Worm (Caenorhabditis elegans) whole organism, dauer: Measurements from ENCODE around the gene Y52E8A.6.

Experiments used
- unc-62 ChIP-seq: sonication (generic microtip); optimal IDR thresholded peaks from 2 replicates; lab custom pipeline; 2017; ENCODE audit warnings: missing biosample characterization, missing genetic modification reagents, missing genetic modification characterization

Gene Y52E8A.6

DNA sequence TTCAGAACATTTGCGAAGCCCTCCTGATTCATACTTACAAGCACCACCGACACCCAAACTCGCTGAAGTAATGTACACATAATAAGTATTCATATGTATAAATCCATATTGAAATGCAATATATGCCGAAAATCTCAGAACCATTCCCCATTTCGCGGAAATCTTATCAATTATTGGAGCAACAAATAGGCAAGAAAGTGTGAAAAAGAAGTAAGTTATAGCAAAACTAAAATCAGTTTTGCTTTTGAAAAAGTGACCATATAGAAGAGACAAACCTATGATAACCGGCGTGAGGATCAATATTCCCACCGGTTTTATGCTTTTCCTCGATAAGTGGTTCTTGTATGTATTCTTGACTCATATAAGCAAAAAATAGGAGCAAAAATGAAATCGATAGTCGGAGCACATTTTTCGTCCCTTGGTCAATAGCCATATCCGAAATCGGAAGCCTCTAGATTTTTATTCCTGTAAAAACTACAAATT lies at the start of gene Y52E8A.6:
Gene Y52E8A.6 (minus strand): TSS at position 433 of the 483 bp plus-strand sequence.
- no peak for TF ChIP-seq unc-62 (GFP tag; lab: Kevin White, UChicago)

DNA sequence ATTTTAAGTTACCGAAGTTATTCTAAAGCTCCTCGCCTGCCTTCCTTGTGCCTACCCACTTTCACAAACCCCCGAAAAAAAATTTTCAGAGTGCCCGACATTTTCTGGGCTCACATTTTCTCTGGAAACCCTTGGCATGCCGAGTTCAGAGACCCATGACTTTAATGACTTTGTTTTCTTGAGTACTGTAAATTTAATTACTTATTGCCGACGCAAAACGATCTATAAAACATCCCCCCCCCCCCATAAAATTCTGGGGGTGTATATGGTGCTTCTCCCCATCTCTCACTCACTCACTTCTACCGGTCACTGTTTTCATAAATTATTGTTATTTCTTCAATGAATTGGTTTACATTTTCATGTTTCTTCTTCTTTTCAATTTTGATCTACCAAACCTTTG lies 48.2 kb upstream of the Y52E8A.6 start, which contains the start of gene try-9:
Gene try-9 (plus strand): TSS at position 301 of the 400 bp plus-strand sequence.
- TF ChIP-seq unc-62 (GFP tag; lab: Kevin White, UChicago), result no peak

DNA sequence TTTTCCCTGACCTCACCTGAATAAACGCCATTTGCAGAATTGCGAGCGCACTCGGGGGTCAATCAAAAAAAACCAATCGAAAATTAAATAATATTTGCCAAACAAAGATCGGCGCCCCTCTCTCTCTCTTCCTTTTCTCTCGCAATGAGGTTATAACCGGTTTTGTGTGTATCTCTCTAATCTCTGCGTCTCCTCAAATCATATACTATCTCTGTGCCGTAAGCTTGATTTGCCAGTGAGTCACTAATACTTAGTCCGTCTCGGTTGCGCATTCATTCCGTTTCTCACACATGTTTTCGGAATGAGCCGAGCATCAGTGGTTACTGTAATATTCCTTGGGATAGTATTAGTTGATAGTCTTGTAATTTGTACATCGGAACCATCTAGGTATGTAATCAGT lies 42.3 kb upstream of the Y52E8A.6 start:
- no peak for TF ChIP-seq unc-62 (GFP tag; lab: Kevin White, UChicago)

DNA sequence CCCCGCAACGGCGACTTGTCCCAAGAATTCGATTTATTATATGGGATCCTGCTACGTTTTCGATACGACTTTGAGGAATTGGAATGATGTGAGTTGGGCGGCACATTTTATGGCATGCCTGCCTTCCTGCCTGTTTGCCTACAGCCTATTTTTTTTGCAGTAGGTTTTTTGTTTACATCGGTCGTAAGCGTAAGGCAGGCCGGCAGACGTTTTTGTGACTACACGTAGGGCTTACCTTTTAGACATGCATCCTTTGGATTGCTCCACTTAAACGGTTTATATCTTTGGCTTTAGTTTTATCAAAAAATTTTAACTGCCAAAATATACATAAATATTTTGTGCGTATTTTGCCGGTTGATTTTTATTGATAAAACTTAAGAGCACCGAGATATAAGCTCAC lies 39.5 kb upstream of the Y52E8A.6 start:
- no peak for TF ChIP-seq unc-62 (GFP tag; lab: Kevin White, UChicago)

DNA sequence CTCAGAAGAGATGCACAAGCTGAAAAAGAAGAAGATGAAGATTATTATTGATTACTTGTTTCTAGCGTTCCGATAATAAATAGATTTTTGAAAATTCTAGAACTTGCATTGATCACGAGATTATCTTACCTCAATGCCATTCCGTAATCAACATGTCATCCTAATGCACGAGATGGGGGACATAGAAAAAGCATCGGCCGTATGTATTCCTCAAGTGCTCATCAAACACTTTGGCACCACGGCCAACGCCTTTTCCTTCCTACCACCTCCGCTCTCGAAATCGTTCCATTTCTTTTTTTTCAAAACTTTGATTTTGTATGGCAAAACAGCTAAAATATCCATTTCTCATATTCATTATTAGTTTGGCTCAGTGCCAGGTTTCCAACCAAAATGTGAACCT lies 39.0 kb upstream of the Y52E8A.6 start, which contains the start of gene lat-2:
Gene lat-2 (plus strand): TSS at position 301 of the 400 bp plus-strand sequence.
- TF ChIP-seq unc-62 (GFP tag; lab: Kevin White, UChicago), result no peak

DNA sequence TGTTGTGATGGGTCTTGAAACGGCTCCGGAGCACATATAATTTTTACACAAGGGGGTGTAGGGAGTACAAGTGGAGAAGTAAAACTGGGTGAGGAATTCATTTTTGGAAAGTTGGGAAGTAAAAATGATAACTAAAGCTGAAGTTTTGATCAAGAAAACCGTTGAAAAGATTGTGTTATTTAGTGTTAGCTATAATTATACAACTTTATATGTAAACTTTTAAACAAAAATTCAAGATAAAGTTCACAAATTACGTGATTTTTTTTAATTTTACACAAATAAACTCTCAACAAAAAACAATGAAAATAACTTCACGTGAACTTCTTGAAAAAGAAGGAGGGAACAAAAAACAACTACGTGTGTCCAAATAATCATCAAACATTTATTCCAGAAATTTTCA lies 35.4 kb upstream of the Y52E8A.6 start, which contains the start of the genes H20J04.7 and H20J04.1:
Gene H20J04.7 (minus strand): TSS at position 101 of the 400 bp plus-strand sequence.
Gene H20J04.1 (plus strand): TSS at position 397 of the 400 bp plus-strand sequence.
- no peak for TF ChIP-seq unc-62 (GFP tag; lab: Kevin White, UChicago)

DNA sequence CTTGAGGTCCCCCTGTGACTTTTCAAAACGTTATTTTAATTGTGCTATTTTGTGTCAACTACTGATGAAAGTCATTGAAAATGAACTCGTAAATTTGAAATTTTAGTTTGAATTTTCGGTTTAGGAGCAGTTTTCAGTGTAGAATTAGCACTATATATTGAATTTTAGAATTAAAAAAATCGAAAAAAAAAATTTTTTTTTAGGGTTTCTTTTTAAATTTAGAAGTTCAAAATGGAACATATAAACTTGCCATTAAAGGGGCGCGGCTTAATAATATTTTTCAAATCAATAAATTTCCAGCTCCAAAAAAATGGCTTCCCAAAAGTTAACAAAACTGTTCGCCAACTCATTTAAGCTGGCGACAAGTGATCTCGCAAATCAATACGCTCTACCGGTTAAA lies 31.1 kb upstream of the Y52E8A.6 start, which contains the start of gene H20J04.9:
Gene H20J04.9 (plus strand): TSS at position 301 of the 400 bp plus-strand sequence.
- no peak for TF ChIP-seq unc-62 (GFP tag; lab: Kevin White, UChicago)

DNA sequence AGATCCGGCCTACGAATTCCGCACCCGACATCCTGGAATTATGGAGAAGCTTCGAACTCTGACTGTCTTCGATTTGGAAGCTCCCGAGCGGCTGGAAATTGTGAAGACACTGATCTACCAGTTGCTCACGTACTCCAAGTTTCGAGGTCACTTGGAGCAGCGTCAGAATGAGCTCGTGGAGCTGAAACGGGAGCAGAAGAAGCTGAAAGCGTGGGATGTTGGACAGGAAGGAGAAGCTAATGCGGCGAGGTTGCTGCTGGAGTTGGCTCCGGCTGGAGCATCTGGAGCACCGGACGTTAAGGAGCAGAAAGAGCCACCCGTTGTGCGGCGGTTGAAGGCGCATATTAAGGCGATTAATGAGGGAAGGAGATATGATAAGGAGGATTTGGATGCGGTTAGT lies 24.5 kb upstream of the Y52E8A.6 start:
- TF ChIP-seq unc-62 (GFP tag; lab: Kevin White, UChicago), result no peak

DNA sequence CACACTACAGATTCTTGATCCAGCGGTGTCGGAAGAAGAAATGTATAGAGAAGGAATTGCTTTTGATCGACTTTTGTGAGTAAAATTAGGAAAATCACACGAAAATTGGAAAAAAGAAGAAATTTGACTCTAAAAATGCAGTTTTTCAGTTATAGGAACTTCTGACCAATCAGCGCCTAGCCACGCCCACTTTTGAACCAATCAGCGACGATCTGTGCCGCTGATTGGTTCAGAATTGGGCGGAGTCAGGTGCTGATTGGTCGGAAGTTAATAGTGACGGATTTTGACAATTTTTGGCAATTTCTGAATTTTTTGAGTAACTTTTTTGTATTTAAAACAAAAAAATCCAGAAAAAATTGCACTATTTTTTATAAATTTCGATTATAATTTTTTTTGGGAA lies 21.7 kb upstream of the Y52E8A.6 start:
- no peak for TF ChIP-seq unc-62 (GFP tag; lab: Kevin White, UChicago)

DNA sequence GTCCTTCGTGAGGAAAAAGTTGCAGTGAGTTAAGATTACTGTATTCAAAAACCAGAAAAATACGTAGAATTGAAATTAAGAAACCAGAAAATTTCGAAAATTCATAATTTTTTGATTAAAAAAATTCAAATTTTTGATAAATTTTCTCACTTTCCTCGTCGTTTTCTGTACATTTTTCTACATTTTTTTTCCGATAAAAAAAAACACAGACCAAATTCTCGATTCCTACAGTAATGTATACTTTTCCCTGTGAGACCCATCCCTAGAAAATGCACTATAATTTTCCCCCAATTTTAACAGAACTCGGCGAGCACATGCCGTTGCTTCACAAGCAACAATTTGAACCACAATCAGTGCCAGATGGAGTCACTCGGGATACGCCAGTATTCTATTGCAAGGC lies 20.1 kb upstream of the Y52E8A.6 start, which contains the start of gene athp-2:
Gene athp-2 (plus strand): TSS at position 301 of the 400 bp plus-strand sequence.
- TF ChIP-seq unc-62 (GFP tag; lab: Kevin White, UChicago), result no peak

DNA sequence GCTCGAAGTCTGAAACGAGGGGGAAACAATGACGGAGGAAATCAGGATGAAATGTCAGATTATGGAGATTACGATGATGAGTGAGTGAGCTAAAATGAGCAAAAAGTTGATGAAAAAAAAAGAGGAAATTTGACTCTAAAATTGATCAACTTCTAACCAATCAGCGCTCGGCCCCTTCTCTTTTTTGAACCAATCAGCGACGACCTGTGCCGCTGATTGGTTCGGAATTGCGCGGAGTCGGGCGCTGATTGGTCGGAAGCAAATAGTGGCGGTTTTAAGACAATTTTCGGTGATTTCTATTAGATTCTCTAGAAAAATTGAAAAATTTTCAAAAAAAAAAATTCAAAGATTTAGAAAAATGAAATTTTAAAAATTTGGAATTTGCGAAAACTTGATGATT lies 18.0 kb upstream of the Y52E8A.6 start:
- TF ChIP-seq unc-62 (GFP tag; lab: Kevin White, UChicago), result no peak

DNA sequence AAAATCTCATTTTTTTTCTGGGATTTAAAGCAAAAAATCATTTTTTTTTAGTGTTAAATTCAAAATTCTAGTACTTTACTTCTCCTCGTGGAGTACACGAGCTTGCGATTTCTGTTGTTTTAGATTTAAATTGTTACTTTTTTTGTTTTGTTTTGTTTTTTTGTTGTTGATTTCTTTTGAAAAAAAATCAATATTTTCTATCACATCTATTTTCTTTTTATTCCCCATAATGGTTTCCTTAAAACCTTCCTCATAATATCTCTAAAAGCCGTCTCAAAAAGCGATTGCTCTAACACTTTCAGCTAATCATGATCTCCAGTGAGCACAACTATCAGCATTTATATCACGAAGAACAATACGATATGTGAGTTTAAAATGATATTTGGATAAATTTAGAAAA lies 14.7 kb upstream of the Y52E8A.6 start, which contains the start of gene madf-3:
Gene madf-3 (plus strand): TSS at position 301 of the 400 bp plus-strand sequence.
- TF ChIP-seq unc-62 (GFP tag; lab: Kevin White, UChicago), result no peak

DNA sequence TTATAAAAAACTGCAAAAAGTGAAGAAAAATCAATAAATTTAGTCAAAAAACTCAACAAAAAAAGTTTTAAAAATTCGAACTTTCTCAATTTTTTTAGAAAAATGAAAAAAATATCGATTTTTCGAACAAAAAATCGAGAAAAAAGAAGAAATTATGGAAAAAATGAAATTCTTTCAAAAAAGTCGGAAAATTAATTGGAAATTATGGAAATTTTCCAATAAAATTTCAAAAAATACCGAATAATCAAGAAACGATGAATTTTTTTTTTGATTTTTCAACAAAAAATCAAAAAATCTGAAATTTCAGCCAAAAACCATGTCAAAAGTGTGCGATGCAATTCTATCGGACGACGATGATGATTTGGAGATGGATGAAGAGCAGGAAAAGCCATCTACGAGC lies 8.9 kb upstream of the Y52E8A.6 start, which contains the start of gene H20J04.4:
Gene H20J04.4 (plus strand): TSS at position 301 of the 400 bp plus-strand sequence.
- TF ChIP-seq unc-62 (GFP tag; lab: Kevin White, UChicago), result no peak

DNA sequence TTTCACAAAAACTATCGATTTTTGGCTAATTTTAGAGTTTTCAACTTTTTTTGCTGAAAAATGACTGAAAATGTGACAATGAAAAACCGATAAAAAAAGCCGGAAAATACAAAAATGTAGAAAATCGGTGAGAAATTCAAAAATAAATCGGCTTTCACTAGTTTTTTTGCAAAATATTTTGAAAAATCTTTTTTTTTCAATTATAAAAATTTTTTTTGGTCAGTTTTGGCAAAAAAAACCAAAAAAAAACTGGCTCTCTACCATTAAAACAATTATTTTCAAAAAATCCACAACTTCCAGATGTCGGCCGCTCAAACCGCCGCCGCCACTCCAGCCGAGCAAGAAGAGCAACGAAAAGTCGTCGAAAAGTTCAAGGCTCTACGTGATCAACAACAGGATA lies 6.7 kb upstream of the Y52E8A.6 start, which contains the start of gene pfd-2:
Gene pfd-2 (plus strand): TSS at position 301 of the 400 bp plus-strand sequence.
- no peak for TF ChIP-seq unc-62 (GFP tag; lab: Kevin White, UChicago)

DNA sequence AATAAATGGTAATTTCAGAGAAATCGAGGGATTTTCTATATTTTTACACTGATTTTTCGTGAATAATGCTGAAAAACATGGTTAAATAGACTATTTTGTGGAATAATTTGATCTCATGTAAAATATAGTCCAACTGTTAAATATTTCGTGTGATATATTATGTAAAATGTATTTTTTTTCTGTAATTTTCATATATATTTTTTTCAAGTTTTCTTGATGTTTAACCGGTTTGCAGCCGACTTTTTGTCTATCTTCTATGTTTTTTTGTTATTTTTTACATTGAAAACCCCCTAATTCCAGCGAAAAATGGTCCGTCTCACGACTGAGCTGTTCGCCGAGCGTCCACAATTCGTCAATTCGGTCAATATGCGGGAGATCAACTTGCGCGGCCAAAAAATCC lies 4.3 kb upstream of the Y52E8A.6 start, which contains the start of gene mog-2:
Gene mog-2 (plus strand): TSS at position 301 of the 400 bp plus-strand sequence.
- no peak for TF ChIP-seq unc-62 (GFP tag; lab: Kevin White, UChicago)

DNA sequence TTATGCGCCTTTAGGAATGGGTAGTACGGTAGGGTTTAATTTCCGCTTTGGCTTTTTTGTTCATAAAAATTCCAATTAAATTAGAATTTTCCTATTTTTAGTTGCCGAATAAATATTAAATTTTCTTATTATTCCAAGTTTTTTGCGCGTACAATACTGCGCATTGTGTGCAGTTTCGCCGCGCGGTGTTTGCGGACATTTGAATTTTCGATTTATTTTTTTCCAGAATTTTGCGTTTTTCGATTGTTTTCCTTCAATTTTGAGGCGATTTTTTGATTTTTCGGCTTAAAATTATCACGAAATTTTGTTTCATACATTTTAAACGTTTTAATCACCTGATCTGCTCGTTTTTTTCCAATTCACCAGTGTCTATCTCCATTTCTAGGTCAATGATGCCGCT lies 3.1 kb upstream of the Y52E8A.6 start, which contains the start of gene H20J04.6:
Gene H20J04.6 (plus strand): TSS at position 386 of the 400 bp plus-strand sequence.
- TF ChIP-seq unc-62 (GFP tag; lab: Kevin White, UChicago), result no peak

DNA sequence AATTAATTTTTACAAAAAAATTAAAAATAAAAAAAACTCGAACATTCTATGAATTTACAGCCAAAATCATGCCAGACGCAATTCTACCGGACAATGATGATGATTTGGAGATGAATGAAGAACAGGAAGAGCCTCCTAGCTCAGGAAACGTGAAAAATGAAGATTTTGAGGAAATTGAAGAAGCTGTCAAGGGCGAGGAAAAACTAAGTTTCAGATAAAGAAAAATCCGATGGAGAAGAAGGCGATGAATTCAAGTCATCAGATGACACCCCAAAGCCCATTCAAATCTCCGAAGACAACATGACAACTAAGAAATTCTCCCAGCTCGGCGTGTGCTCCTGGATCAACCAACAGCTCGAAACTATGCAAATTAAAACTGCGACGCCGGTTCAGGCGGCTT lies 2.0 kb upstream of the Y52E8A.6 start, which contains the start of gene Y52E8A.1:
Gene Y52E8A.1 (plus strand): TSS at position 301 of the 400 bp plus-strand sequence.
- no peak for TF ChIP-seq unc-62 (GFP tag; lab: Kevin White, UChicago)
